Fruit fly (Drosophila melanogaster) whole organism, wandering third instar larva: ENCODE measurements around the gene RpL7-like.

Experiments used
- Hr83 ChIP-seq: fragments of 200-300 bp; sonication (Bioruptor generic); optimal IDR thresholded peaks from 2 replicates; lab custom pipeline; 2016; ENCODE audit warnings: missing biosample characterization, mild to moderate bottlenecking, missing genetic modification characterization, moderate library complexity; ENCODE audit not compliant: poor library complexity, severe bottlenecking
- N ChIP-seq: fragments of >200 bp; optimal IDR thresholded peaks from 2 replicates; lab custom pipeline; 2018; ENCODE audit warnings: missing biosample characterization, missing external identifiers, missing genetic modification characterization
- OdsH ChIP-seq: fragments of 200-800 bp; sonication (Bioruptor generic); optimal IDR thresholded peaks from 2 replicates; lab custom pipeline; 2016; ENCODE audit warnings: missing biosample characterization, mild to moderate bottlenecking, missing genetic modification characterization
- Vsx2 ChIP-seq: fragments of 200-300, 225-300 bp; sonication (Bioruptor generic); optimal IDR thresholded peaks from 2 replicates; lab custom pipeline; 2018; ENCODE audit warnings: missing biosample characterization, missing genetic modification characterization; ENCODE audit not compliant: partially characterized antibody
- br ChIP-seq: fragments of 200-800 bp; sonication (Bioruptor generic); optimal IDR thresholded peaks from 2 replicates; lab custom pipeline; 2016; ENCODE audit warnings: missing biosample characterization, missing genetic modification characterization
- h ChIP-seq: fragments of 200-800 bp; sonication (Bioruptor generic); optimal IDR thresholded peaks from 3 replicates; lab custom pipeline; 2016; ENCODE audit warnings: missing biosample characterization, mild to moderate bottlenecking, missing genetic modification characterization
- sv ChIP-seq: fragments of 200-800 bp; sonication (Bioruptor generic); optimal IDR thresholded peaks from 3 replicates; lab custom pipeline; 2016; ENCODE audit warnings: missing biosample characterization, missing genetic modification characterization
- usp ChIP-seq: fragments of >200 bp; optimal IDR thresholded peaks from 2 replicates; lab custom pipeline; 2017; ENCODE audit warnings: missing biosample characterization, missing genetic modification characterization
- woc ChIP-seq: sonication (Bioruptor generic); optimal IDR thresholded peaks from 2 replicates; lab custom pipeline; 2016; ENCODE audit warnings: missing biosample characterization, mild to moderate bottlenecking, missing genetic modification characterization

- TF ChIP-seq N (GFP tag; lab: Kevin White, UChicago) (no peak), h (GFP tag; lab: Kevin White, UChicago) (peak; percentile 7), sv (no peak), Vsx2 (GFP tag; lab: Kevin White, UChicago) (peak; percentile 72), OdsH (no peak), br (no peak), Hr83 (GFP tag; lab: Kevin White, UChicago) (no peak), woc (GFP tag; lab: Kevin White, UChicago) (no peak), usp (GFP tag; lab: Kevin White, UChicago) (no peak)
These were observed at the start of gene RpL7-like, which contains the start of the genes JhI-21 and CG34164 for dm6 chr2L:12055837-12056388.
